Worm (Caenorhabditis elegans) whole organism, L3 larva: Measurements from ENCODE around the gene F11A5.18.

Source experiments
- nhr-237 ChIP-seq: fragments of 150-350 bp; optimal IDR thresholded peaks from 2 replicates; lab custom pipeline; 2014; ENCODE audit warnings: missing biosample characterization, missing genetic modification characterization
- nhr-76 ChIP-seq: fragments of 150-350 bp; sonication (generic microtip); optimal IDR thresholded peaks from 5 replicates; lab custom pipeline; 2014; ENCODE audit warnings: missing biosample characterization, missing genetic modification characterization

DNA sequence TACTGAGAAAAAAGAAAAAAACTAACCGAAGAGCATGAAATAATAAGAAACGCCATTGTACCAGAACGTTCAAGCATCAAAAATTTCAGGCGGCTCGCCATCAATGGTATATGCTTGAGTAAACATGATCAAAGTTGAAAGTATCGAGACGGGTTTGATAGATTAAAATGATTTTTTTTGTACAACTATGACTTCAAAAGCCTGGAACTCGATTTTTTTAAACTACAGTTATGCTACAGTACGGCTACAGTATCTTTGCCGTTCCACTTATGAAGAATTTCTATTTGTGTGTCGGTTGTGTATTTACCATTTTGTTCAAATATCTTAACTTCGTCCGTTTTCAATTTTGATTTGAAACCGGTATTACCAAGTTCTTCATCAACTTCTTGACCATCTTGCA is 47.6 kb upstream of the F11A5.18 start, which contains the start of gene str-97:
- TF ChIP-seq nhr-76 (tag; lab: Kevin White, UChicago) (no peak), nhr-237 (no peak)
